Fruit fly (Drosophila melanogaster) whole organism, embryonic: ENCODE data around the gene SpdS.
A peak's percentile ranks its signal among the peaks of the same experiment; 100 is the strongest.

Source experiments
- CG12299 ChIP-seq: fragments of 200-800 bp; sonication (Bioruptor generic); optimal IDR thresholded peaks from 2 replicates; lab custom pipeline; 2018; ENCODE audit warnings: missing biosample characterization, mild to moderate bottlenecking, missing genetic modification characterization
- CG13624 ChIP-seq: fragments of 200-800 bp; sonication (Bioruptor generic); optimal IDR thresholded peaks from 2 replicates; lab custom pipeline; 2016; ENCODE audit warnings: missing biosample characterization, missing genetic modification characterization
- CG14050 ChIP-seq: fragments of 200-800 bp; sonication (Bioruptor generic); IDR thresholded peaks from 3 replicates; pipeline ENCODE4 v1.3.6; 2022; ENCODE audit warnings: missing biosample characterization, missing genetic modification characterization
- CG16815 ChIP-seq: fragments of 200-800 bp; sonication (Bioruptor generic); optimal IDR thresholded peaks from 3 replicates; lab custom pipeline; 2017; ENCODE audit warnings: missing biosample characterization, mild to moderate bottlenecking, missing genetic modification characterization
- CG17361 ChIP-seq: fragments of 200-800 bp; sonication (Bioruptor generic); IDR thresholded peaks from 3 replicates; pipeline ENCODE4 v1.3.6; 2022; ENCODE audit warnings: missing biosample characterization, missing genetic modification characterization
- CG18599 ChIP-seq: fragments of 200-800 bp; sonication (Bioruptor generic); optimal IDR thresholded peaks from 3 replicates; lab custom pipeline; 2017; ENCODE audit warnings: missing biosample characterization, missing genetic modification characterization, mild to moderate bottlenecking, moderate library complexity, missing genetic modification reagents
- CG30431 ChIP-seq: fragments of 200-800 bp; sonication (Bioruptor generic); optimal IDR thresholded peaks from 2 replicates; lab custom pipeline; 2017; ENCODE audit warnings: missing biosample characterization, missing genetic modification characterization
- CG32532 ChIP-seq: fragments of 200-800 bp; sonication (Bioruptor generic); IDR thresholded peaks from 2 replicates; pipeline ENCODE4 v1.3.6; 2022; ENCODE audit warnings: missing biosample characterization, missing genetic modification characterization
- CG42726 ChIP-seq: fragments of 200-800 bp; sonication (Bioruptor generic); IDR thresholded peaks from 2 replicates; pipeline ENCODE4 v1.3.6; 2022; ENCODE audit warnings: missing biosample characterization, missing genetic modification characterization; ENCODE audit not compliant: partially characterized antibody
- CG43689 ChIP-seq: fragments of 200-800 bp; sonication (Bioruptor generic); IDR thresholded peaks from 2 replicates; pipeline ENCODE4 v1.3.6; 2022; ENCODE audit warnings: missing biosample characterization, missing genetic modification characterization
- CG4617 ChIP-seq: fragments of 200-800 bp; sonication (Bioruptor generic); optimal IDR thresholded peaks from 3 replicates; lab custom pipeline; 2016; ENCODE audit warnings: missing biosample characterization, missing genetic modification characterization, borderline replicate concordance
- CG6254 ChIP-seq: fragments of 200-800 bp; sonication (Bioruptor generic); optimal IDR thresholded peaks from 3 replicates; lab custom pipeline; 2017; ENCODE audit warnings: mild to moderate bottlenecking, missing biosample characterization, missing genetic modification reagents, missing genetic modification characterization
- CG6765 ChIP-seq: fragments of 200-800 bp; sonication (Bioruptor generic); optimal IDR thresholded peaks from 3 replicates; lab custom pipeline; 2017; ENCODE audit warnings: missing biosample characterization, mild to moderate bottlenecking, missing genetic modification characterization
- CG8478 ChIP-seq: fragments of >200 bp; optimal IDR thresholded peaks from 2 replicates; lab custom pipeline; 2018
- CG9797 ChIP-seq: fragments of 200-800 bp; sonication (Bioruptor generic); optimal IDR thresholded peaks from 3 replicates; lab custom pipeline; 2018; ENCODE audit warnings: missing biosample characterization, mild to moderate bottlenecking, missing genetic modification characterization
- CHES-1-like ChIP-seq: fragments of 200-800 bp; sonication (Bioruptor generic); optimal IDR thresholded peaks from 2 replicates; lab custom pipeline; 2016; ENCODE audit warnings: missing biosample characterization, missing genetic modification characterization
- CkIIα-i1 ChIP-seq: fragments of 200-800 bp; sonication (Bioruptor generic); IDR thresholded peaks from 2 replicates; pipeline ENCODE4 v1.3.6; 2022; ENCODE audit warnings: missing biosample characterization, missing genetic modification characterization
- Fer3 ChIP-seq: fragments of 200-800 bp; sonication (Bioruptor generic); optimal IDR thresholded peaks from 2 replicates; lab custom pipeline; 2018; ENCODE audit warnings: missing biosample characterization, mild to moderate bottlenecking, missing genetic modification characterization, moderate library complexity
- H2.0 ChIP-seq: fragments of 200-800 bp; sonication (Bioruptor generic); IDR thresholded peaks from 2 replicates; pipeline ENCODE4 v1.3.6; 2022; ENCODE audit warnings: missing biosample characterization, missing genetic modification characterization
- Hey ChIP-seq: fragments of 200-800 bp; sonication (Bioruptor generic); optimal IDR thresholded peaks from 3 replicates; lab custom pipeline; 2018; ENCODE audit warnings: missing biosample characterization, mild to moderate bottlenecking, missing genetic modification characterization
- Lhr ChIP-seq: fragments of 200-800 bp; sonication (Bioruptor generic); optimal IDR thresholded peaks from 3 replicates; lab custom pipeline; 2017; ENCODE audit warnings: mild to moderate bottlenecking, missing biosample characterization, missing genetic modification reagents, missing genetic modification characterization
- Med ChIP-seq: fragments of 200-800 bp; sonication (Bioruptor generic); peaks from one replicate; lab custom pipeline; 2016; ENCODE audit warnings: missing biosample characterization, missing genetic modification characterization, mild to moderate bottlenecking, inconsistent platforms, moderate library complexity
- NC2α ChIP-seq: fragments of 200-800 bp; sonication (Bioruptor generic); optimal IDR thresholded peaks from 2 replicates; lab custom pipeline; 2016; ENCODE audit warnings: missing biosample characterization, missing genetic modification characterization
- NC2β ChIP-seq: fragments of 200-800 bp; sonication (Bioruptor generic); optimal IDR thresholded peaks from 2 replicates; lab custom pipeline; 2016; ENCODE audit warnings: missing biosample characterization, missing genetic modification characterization
- Neu2 ChIP-seq: fragments of 200-800 bp; sonication (Bioruptor generic); optimal IDR thresholded peaks from 3 replicates; lab custom pipeline; 2016; ENCODE audit warnings: missing biosample characterization, missing genetic modification characterization, borderline replicate concordance
- Poxn ChIP-seq: fragments of 200-800 bp; sonication (Bioruptor generic); IDR thresholded peaks from 2 replicates; pipeline ENCODE4 v1.3.6; 2022; ENCODE audit warnings: missing biosample characterization, missing genetic modification characterization
- Rx ChIP-seq: fragments of 200-800 bp; sonication (Bioruptor generic); IDR thresholded peaks from 2 replicates; pipeline ENCODE4 v1.3.6; 2022; ENCODE audit warnings: missing biosample characterization, missing genetic modification characterization
- Sry-δ ChIP-seq: fragments of 200-800 bp; sonication (Bioruptor generic); optimal IDR thresholded peaks from 2 replicates; lab custom pipeline; 2016; ENCODE audit warnings: missing biosample characterization, missing genetic modification characterization
- Taf1 ChIP-seq: fragments of 200-800 bp; sonication (Bioruptor generic); IDR thresholded peaks from 2 replicates; pipeline ENCODE4 v1.3.6; 2022; ENCODE audit warnings: missing biosample characterization, missing genetic modification characterization
- YL-1 ChIP-seq: fragments of 200-800 bp; sonication (Bioruptor generic); optimal IDR thresholded peaks from 3 replicates; lab custom pipeline; 2017; ENCODE audit warnings: missing biosample characterization, mild to moderate bottlenecking, missing genetic modification characterization
- al ChIP-seq: fragments of 200-800 bp; sonication (Bioruptor generic); IDR thresholded peaks from 2 replicates; pipeline ENCODE4 v1.3.6; 2022; ENCODE audit warnings: missing biosample characterization, missing genetic modification characterization
- bcd ChIP-seq: fragments of 200-800 bp; sonication (Bioruptor generic); optimal IDR thresholded peaks from 2 replicates; lab custom pipeline; 2017; ENCODE audit warnings: missing biosample characterization, mild to moderate bottlenecking, missing genetic modification characterization
- cas ChIP-seq: fragments of 200-800 bp; sonication (Bioruptor generic); IDR thresholded peaks from 2 replicates; pipeline ENCODE4 v1.3.6; 2022; ENCODE audit warnings: missing biosample characterization, missing genetic modification characterization
- cg ChIP-seq: fragments of 200-800 bp; sonication (Bioruptor generic); optimal IDR thresholded peaks from 3 replicates; lab custom pipeline; 2019; ENCODE audit warnings: missing biosample characterization, mild to moderate bottlenecking, missing genetic modification characterization, moderate library complexity
- crol ChIP-seq: fragments of 200-800 bp; sonication (Bioruptor generic); IDR thresholded peaks from 2 replicates; pipeline ENCODE4 v1.3.6; 2022; ENCODE audit warnings: missing biosample characterization, missing genetic modification characterization
- da ChIP-seq: fragments of 200-800 bp; sonication (Bioruptor generic); optimal IDR thresholded peaks from 2 replicates; lab custom pipeline; 2016; ENCODE audit warnings: missing biosample characterization, missing genetic modification characterization
- fd64A ChIP-seq: fragments of 200-800 bp; sonication (Bioruptor generic); optimal IDR thresholded peaks from 3 replicates; lab custom pipeline; 2018; ENCODE audit warnings: missing biosample characterization, mild to moderate bottlenecking, missing genetic modification characterization
- lmd ChIP-seq: fragments of 200-800 bp; sonication (Bioruptor generic); IDR thresholded peaks from 2 replicates; pipeline ENCODE4 v1.3.6; 2022; ENCODE audit warnings: missing biosample characterization, missing genetic modification characterization
- lov ChIP-seq, 2 experiments: fragments of 200-800 bp in 1 of 2; fragments of >200 bp in 1 of 2; sonication (Bioruptor generic) in 1 of 2; IDR thresholded peaks in 1 of 2; optimal IDR thresholded peaks in 1 of 2; 2 replicates in 1 of 2; 3 replicates in 1 of 2; pipeline versions ENCODE4 v1.3.6 to Lab custom; 2017 to 2022; ENCODE audit warnings: missing biosample characterization in 1 of 2, missing genetic modification characterization in 1 of 2
- nerfin-1 ChIP-seq: fragments of 200-800 bp; sonication (Bioruptor generic); optimal IDR thresholded peaks from 3 replicates; lab custom pipeline; 2019; ENCODE audit warnings: missing biosample characterization, mild to moderate bottlenecking, missing genetic modification characterization, moderate library complexity
- oc ChIP-seq: fragments of 200-800 bp; sonication (Bioruptor generic); optimal IDR thresholded peaks from 2 replicates; lab custom pipeline; 2018; ENCODE audit warnings: missing biosample characterization, mild to moderate bottlenecking, missing genetic modification characterization, moderate library complexity
- p53 ChIP-seq: fragments of 200-800 bp; sonication (Bioruptor generic); optimal IDR thresholded peaks from 2 replicates; lab custom pipeline; 2016; ENCODE audit warnings: missing biosample characterization, missing genetic modification characterization
- pan ChIP-seq, 4 experiments: fragments of >200 bp in 3 of 4; fragments of 200-800 bp in 1 of 4; sonication (Bioruptor generic) in 1 of 4; optimal IDR thresholded peaks in 3 of 4; IDR thresholded peaks in 1 of 4; 2 replicates each; pipeline versions ENCODE4 v1.3.6 to Lab custom; 2017 to 2022; ENCODE audit warnings: missing biosample characterization in 2 of 4, missing genetic modification characterization in 2 of 4, mixed read lengths in 1 of 4
- pho ChIP-seq: fragments of 200-800 bp; sonication (Bioruptor generic); optimal IDR thresholded peaks from 2 replicates; lab custom pipeline; 2016; ENCODE audit warnings: missing biosample characterization, missing genetic modification characterization
- psq ChIP-seq: fragments of 200-800 bp; sonication (Bioruptor generic); optimal IDR thresholded peaks from 2 replicates; lab custom pipeline; 2017; ENCODE audit warnings: missing biosample characterization, missing genetic modification characterization
- sc ChIP-seq, 3 experiments: fragments of >200 bp in 2 of 3; fragments of 200-800 bp in 1 of 3; sonication (Bioruptor generic) in 1 of 3; optimal IDR thresholded peaks; 2 replicates in 2 of 3; 3 replicates in 1 of 3; lab custom pipeline; 2017; ENCODE audit warnings: mild to moderate bottlenecking in 1 of 3, missing biosample characterization in 1 of 3, missing genetic modification characterization in 1 of 3, missing genetic modification reagents in 1 of 3
- tna ChIP-seq: fragments of 200-800 bp; sonication (Bioruptor generic); IDR thresholded peaks from 2 replicates; pipeline ENCODE4 v1.3.6; 2022; ENCODE audit warnings: missing biosample characterization, missing genetic modification characterization; ENCODE audit not compliant: partially characterized antibody
- zen2 ChIP-seq: fragments of 200-800 bp; sonication (Bioruptor generic); IDR thresholded peaks from 3 replicates; pipeline ENCODE4 v1.3.6; 2022; ENCODE audit warnings: missing biosample characterization, missing genetic modification characterization; ENCODE audit not compliant: partially characterized antibody
- zf30C ChIP-seq: fragments of 200-800 bp; sonication (Bioruptor generic); optimal IDR thresholded peaks from 3 replicates; lab custom pipeline; 2018; ENCODE audit warnings: missing biosample characterization, mild to moderate bottlenecking, missing genetic modification characterization

Gene SpdS

dm6 chr3R:9626880-9627401 is 4.5 kb upstream of the SpdS start, which contains the start of the genes CG9427 and CG8319 (continued):
- TF ChIP-seq p53 = no peak
- TF ChIP-seq Poxn = no peak
- peak; percentile 28 for TF ChIP-seq NC2β (GFP tag; lab: Kevin White, UChicago)
- no peak for TF ChIP-seq Taf1 (GFP tag; lab: Robert Waterston, UW)
- no peak for TF ChIP-seq CG16815
- TF ChIP-seq cg (GFP tag; lab: Kevin White, UChicago) = no peak
- TF ChIP-seq CG8478 = no peak
- TF ChIP-seq tna (GFP tag; lab: Robert Waterston, UW) = peak; percentile 65; the same call in 1 of the 2 replicates
- TF ChIP-seq Hey = no peak
- TF ChIP-seq Rx (GFP tag; lab: Robert Waterston, UW) = no peak
- no peak for TF ChIP-seq lov (optimal IDR thresholded peaks at IDR 0.05; lab: Kevin White, UChicago)
- no peak for TF ChIP-seq lov (GFP tag; IDR thresholded peaks at IDR 0.05; lab: Robert Waterston, UW)
- TF ChIP-seq Sry-δ (GFP tag; lab: Kevin White, UChicago) = peak; percentile 90
- TF ChIP-seq da (GFP tag; lab: Kevin White, UChicago) = no peak
- no peak for TF ChIP-seq sc (optimal IDR thresholded peaks at IDR 0.05; lab: Kevin White, UChicago)
- no peak for TF ChIP-seq sc (GFP tag; optimal IDR thresholded peaks at IDR 0.05; lab: Kevin White, UChicago)
- peak; percentile 60 for TF ChIP-seq bcd (GFP tag; lab: Kevin White, UChicago)
- no peak for TF ChIP-seq pan (optimal IDR thresholded peaks at IDR 0.05; lab: Kevin White, UChicago)
- TF ChIP-seq pan (GFP tag; optimal IDR thresholded peaks at IDR 0.05 in 1 of 2, IDR thresholded peaks at IDR 0.05 in 1 of 2) = peak in 1 of 2 experiments; percentile 9
- peak; percentile 57; the same call in 1 of the 3 replicates for TF ChIP-seq zen2
- peak; percentile 18; the same call in 1 of the 2 replicates for TF ChIP-seq H2.0 (GFP tag; lab: Robert Waterston, UW)
- TF ChIP-seq CG9797 (GFP tag; lab: Kevin White, UChicago) = peak; percentile 25
- TF ChIP-seq psq = no peak
- peak; percentile 40; the same call in 1 of the 2 replicates for TF ChIP-seq lmd (GFP tag; lab: Robert Waterston, UW)
- peak; percentile 78 for TF ChIP-seq oc (tag; lab: Kevin White, UChicago)
- peak; percentile 63 for TF ChIP-seq CHES-1-like (GFP tag; lab: Kevin White, UChicago)
- no peak; the same call in 1 of the 2 replicates for TF ChIP-seq CG42726 (GFP tag; lab: Robert Waterston, UW)
- TF ChIP-seq al (GFP tag; lab: Robert Waterston, UW) = 0 out of 2 replicates have a peak, but pooled peaks have one; percentile 25
- TF ChIP-seq CG6254 (GFP tag; lab: Kevin White, UChicago) = no peak
- no peak for TF ChIP-seq zf30C (GFP tag; lab: Kevin White, UChicago)
- no peak for TF ChIP-seq CG6765
- TF ChIP-seq CG4617 (GFP tag; lab: Kevin White, UChicago) = peak; percentile 63
- TF ChIP-seq CG17361 (GFP tag; lab: Robert Waterston, UW) = peak; percentile 67; the same call in 2 of the 3 replicates
- peak; percentile 36 for TF ChIP-seq nerfin-1 (tag; lab: Kevin White, UChicago)
- TF ChIP-seq fd64A = no peak
- peak; percentile 60 for TF ChIP-seq CG32532
- no peak for TF ChIP-seq cas (GFP tag; lab: Robert Waterston, UW)
- peak; percentile 16 for TF ChIP-seq Lhr (GFP tag; lab: Kevin White, UChicago)
- no peak for TF ChIP-seq Neu2 (GFP tag; lab: Kevin White, UChicago)
- TF ChIP-seq YL-1 = peak; percentile 51
- TF ChIP-seq crol (GFP tag; lab: Robert Waterston, UW) = no peak
- TF ChIP-seq CG43689 (GFP tag; lab: Robert Waterston, UW) = no peak
- TF ChIP-seq CG14050 (GFP tag; lab: Robert Waterston, UW) = no peak
- no peak for TF ChIP-seq CkIIα-i1 (GFP tag; lab: Robert Waterston, UW)
- TF ChIP-seq CG12299 (tag; lab: Kevin White, UChicago) = peak; percentile 77
- TF ChIP-seq NC2α (GFP tag; lab: Kevin White, UChicago) = no peak
- peak; percentile 93 for TF ChIP-seq Med (GFP tag; lab: Kevin White, UChicago)
- no peak for TF ChIP-seq CG30431
- peak; percentile 39 for TF ChIP-seq CG18599 (GFP tag; lab: Kevin White, UChicago)
- peak; percentile 42 for TF ChIP-seq CG13624 (GFP tag; lab: Kevin White, UChicago)
- peak; percentile 20 for TF ChIP-seq Fer3
- TF ChIP-seq pho (GFP tag; lab: Kevin White, UChicago) = peak; percentile 62
